Fruit fly (Drosophila melanogaster): ENCODE results near the gene moi.

The moi gene

dm6 chr3R:18277406-18277805, 22.1 kb downstream of the moi start:
- TF ChIP-seq CG7271 (tag; optimal IDR thresholded peaks at IDR 0.05) (no peak), Drgx (GFP tag; IDR thresholded peaks at IDR 0.05) (no peak), Aef1 (GFP tag; IDR thresholded peaks at IDR 0.05) (no peak), CG16863 (GFP tag; optimal IDR thresholded peaks at IDR 0.05) (no peak), CG16779 (GFP tag; IDR thresholded peaks at IDR 0.05) (no peak), vnd (GFP tag; IDR thresholded peaks at IDR 0.05; ENCODE audit: partially characterized antibody) (no peak), emc (GFP tag; optimal IDR thresholded peaks at IDR 0.05) (no peak), Atf6 (GFP tag; IDR thresholded peaks at IDR 0.05) (no peak), Med (GFP tag) (peak; percentile 54), eve (GFP tag; optimal IDR thresholded peaks at IDR 0.05) (no peak), CG3995 (GFP tag; optimal IDR thresholded peaks at IDR 0.05) (no peak), CG8388 (GFP tag; optimal IDR thresholded peaks at IDR 0.05) (no peak), sug (tag; optimal IDR thresholded peaks at IDR 0.05) (peak; percentile 50), Neu2 (GFP tag; optimal IDR thresholded peaks at IDR 0.05; ENCODE audit: borderline replicate concordance) (no peak), slbo (GFP tag; IDR thresholded peaks at IDR 0.05) (no peak), CG12299 (tag; optimal IDR thresholded peaks at IDR 0.05) (no peak), mirr (GFP tag; optimal IDR thresholded peaks at IDR 0.05) (peak; percentile 9), pzg (GFP tag; optimal IDR thresholded peaks at IDR 0.05) (no peak), CG4854 (GFP tag; optimal IDR thresholded peaks at IDR 0.05) (no peak), exex (tag; optimal IDR thresholded peaks at IDR 0.05) (peak; percentile 13)

dm6 chr3R:18279494-18279893, 24.2 kb downstream of the moi start, which contains the start of gene CG7142:
CG7142 (minus strand) TSS chr3R:18279522.
- TF ChIP-seq Nf-YC (tag; optimal IDR thresholded peaks at IDR 0.05) = peak; percentile 1
- TF ChIP-seq CG12769 (tag; optimal IDR thresholded peaks at IDR 0.05) = peak; percentile 68
- TF ChIP-seq sug (tag; optimal IDR thresholded peaks at IDR 0.05) = peak; percentile 91
- 0 out of 2 replicates have a peak, but pooled peaks have one; percentile 5 for TF ChIP-seq CG5953 (GFP tag; IDR thresholded peaks at IDR 0.05)
- 0 out of 2 replicates have a peak, but pooled peaks have one; percentile 25 for TF ChIP-seq Rfx (GFP tag; IDR thresholded peaks at IDR 0.05)
- TF ChIP-seq CG12155 (GFP tag; optimal IDR thresholded peaks at IDR 0.05) = peak; percentile 7
- TF ChIP-seq exex (tag; optimal IDR thresholded peaks at IDR 0.05) = peak; percentile 56
- no peak for TF ChIP-seq CG2889 (GFP tag; IDR thresholded peaks at IDR 0.05)
- no peak for TF ChIP-seq corto (GFP tag; optimal IDR thresholded peaks at IDR 0.05)
- 0 out of 2 replicates have a peak, but pooled peaks have one; percentile 35 for TF ChIP-seq GATAe (GFP tag; conservative IDR thresholded peaks at IDR 0.05)
- TF ChIP-seq MESR4 (GFP tag; optimal IDR thresholded peaks at IDR 0.05) = no peak
- peak; percentile 18 for TF ChIP-seq cwo (GFP tag; optimal IDR thresholded peaks at IDR 0.05)
- peak; percentile 76 for TF ChIP-seq CG18599 (GFP tag; optimal IDR thresholded peaks at IDR 0.05)
- TF ChIP-seq CG10267 (tag; optimal IDR thresholded peaks at IDR 0.05) = no peak
- no peak for TF ChIP-seq luna (GFP tag; optimal IDR thresholded peaks at IDR 0.05)
- TF ChIP-seq Rx (GFP tag; IDR thresholded peaks at IDR 0.05) = no peak
- peak; percentile 31 for TF ChIP-seq mirr (GFP tag; optimal IDR thresholded peaks at IDR 0.05)
- TF ChIP-seq salm (tag; optimal IDR thresholded peaks at IDR 0.05) = no peak
- no peak for TF ChIP-seq CG10565 (GFP tag; optimal IDR thresholded peaks at IDR 0.05)
- no peak for TF ChIP-seq CG15073 (GFP tag; optimal IDR thresholded peaks at IDR 0.05)
- TF ChIP-seq Trl (optimal IDR thresholded peaks at IDR 0.05) = peak in 1 of 2 experiments; percentile 4
- no peak for TF ChIP-seq Trl (GFP tag; optimal IDR thresholded peaks at IDR 0.05)
- TF ChIP-seq HLHmδ (GFP tag; optimal IDR thresholded peaks at IDR 0.05) = no peak
- TF ChIP-seq ind (GFP tag; optimal IDR thresholded peaks at IDR 0.05) = no peak
- TF ChIP-seq grn (GFP tag; optimal IDR thresholded peaks at IDR 0.05) = peak; percentile 14
- no peak for TF ChIP-seq odd (GFP tag; optimal IDR thresholded peaks at IDR 0.05)
- TF ChIP-seq ara (GFP tag; IDR thresholded peaks at IDR 0.05) = no peak
- no peak for TF ChIP-seq zf30C (GFP tag; optimal IDR thresholded peaks at IDR 0.05)
- TF ChIP-seq CG2120 (GFP tag; optimal IDR thresholded peaks at IDR 0.05) = peak; percentile 45
- TF ChIP-seq Myb (GFP tag; optimal IDR thresholded peaks at IDR 0.05) = no peak
- TF ChIP-seq Hmr (GFP tag; optimal IDR thresholded peaks at IDR 0.05) = peak; percentile 21
- no peak for TF ChIP-seq CG5245 (GFP tag; optimal IDR thresholded peaks at IDR 0.05)
- TF ChIP-seq CG13775 (GFP tag; optimal IDR thresholded peaks at IDR 0.05) = no peak
- peak; percentile 55 for TF ChIP-seq sd (tag; optimal IDR thresholded peaks at IDR 0.05)

Data from whole organism, embryonic.